Fruit fly (Drosophila melanogaster) whole organism, wandering third instar larva: Measurements from ENCODE around the gene CG15765.

Experiments
- Abd-B ChIP-seq: fragments of >200 bp; optimal IDR thresholded peaks from 2 replicates; lab custom pipeline; 2017; ENCODE audit warnings: missing biosample characterization, missing genetic modification characterization
- CG32264 ChIP-seq: fragments of 200-800 bp; sonication (Bioruptor generic); optimal IDR thresholded peaks from 2 replicates; lab custom pipeline; 2016; ENCODE audit warnings: missing biosample characterization, missing genetic modification characterization
- CG9705 ChIP-seq: fragments of 200-800 bp; sonication (Bioruptor generic); optimal IDR thresholded peaks from 2 replicates; lab custom pipeline; 2018; ENCODE audit warnings: missing biosample characterization, mild to moderate bottlenecking, missing genetic modification characterization
- CrebA ChIP-seq: fragments of 200-800 bp; sonication (Bioruptor generic); optimal IDR thresholded peaks from 2 replicates; lab custom pipeline; 2016; ENCODE audit warnings: missing biosample characterization, mild to moderate bottlenecking, missing genetic modification characterization, borderline replicate concordance
- Dfd ChIP-seq: fragments of >200 bp; optimal IDR thresholded peaks from 2 replicates; lab custom pipeline; 2017; ENCODE audit warnings: missing biosample characterization, missing genetic modification characterization
- Dif ChIP-seq: fragments of 200-275, 200-300 bp; sonication (Bioruptor generic); optimal IDR thresholded peaks from 2 replicates; lab custom pipeline; 2018; ENCODE audit warnings: missing biosample characterization, missing genetic modification characterization; ENCODE audit not compliant: partially characterized antibody
- GATAd ChIP-seq: sonication (Bioruptor generic); optimal IDR thresholded peaks from 2 replicates; lab custom pipeline; 2016; ENCODE audit warnings: missing biosample characterization, missing genetic modification characterization
- HLH106 ChIP-seq: fragments of 200-800 bp; optimal IDR thresholded peaks from 3 replicates; lab custom pipeline; 2019; ENCODE audit warnings: missing biosample characterization, mild to moderate bottlenecking, missing genetic modification characterization, moderate library complexity
- Hnf4 ChIP-seq: fragments of 200-800 bp; sonication (Bioruptor generic); optimal IDR thresholded peaks from 2 replicates; lab custom pipeline; 2016; ENCODE audit warnings: missing biosample characterization, mild to moderate bottlenecking, missing genetic modification characterization
- Hr78 ChIP-seq: fragments of >200 bp; optimal IDR thresholded peaks from 2 replicates; lab custom pipeline; 2017; ENCODE audit warnings: missing biosample characterization, missing genetic modification characterization
- Hr83 ChIP-seq: fragments of 200-300 bp; sonication (Bioruptor generic); optimal IDR thresholded peaks from 2 replicates; lab custom pipeline; 2016; ENCODE audit warnings: missing biosample characterization, mild to moderate bottlenecking, missing genetic modification characterization, moderate library complexity; ENCODE audit not compliant: poor library complexity, severe bottlenecking
- Jra ChIP-seq: sonication (Bioruptor generic); optimal IDR thresholded peaks from 2 replicates; lab custom pipeline; 2016; ENCODE audit warnings: missing biosample characterization, missing genetic modification characterization
- Mio ChIP-seq: sonication (Bioruptor generic); optimal IDR thresholded peaks from 2 replicates; lab custom pipeline; 2016; ENCODE audit warnings: missing biosample characterization, missing genetic modification characterization
- Myc ChIP-seq: fragments of >200 bp; optimal IDR thresholded peaks from 2 replicates; lab custom pipeline; 2017
- N ChIP-seq: fragments of >200 bp; optimal IDR thresholded peaks from 2 replicates; lab custom pipeline; 2018; ENCODE audit warnings: missing biosample characterization, missing external identifiers, missing genetic modification characterization
- OdsH ChIP-seq: fragments of 200-800 bp; sonication (Bioruptor generic); optimal IDR thresholded peaks from 2 replicates; lab custom pipeline; 2016; ENCODE audit warnings: missing biosample characterization, mild to moderate bottlenecking, missing genetic modification characterization
- Rel ChIP-seq, 2 experiments: fragments of 200-800 bp; sonication (Bioruptor generic) in 1 of 2; optimal IDR thresholded peaks; 2 replicates in 1 of 2; 3 replicates in 1 of 2; lab custom pipeline; 2016 to 2019; ENCODE audit warnings: mild to moderate bottlenecking in 2 of 2, missing biosample characterization in 2 of 2, missing genetic modification characterization in 2 of 2, moderate library complexity in 1 of 2
- Sp1 ChIP-seq: fragments of 200-800 bp; sonication (Bioruptor generic); optimal IDR thresholded peaks from 3 replicates; lab custom pipeline; 2019; ENCODE audit warnings: missing biosample characterization, mild to moderate bottlenecking, missing genetic modification characterization, moderate library complexity
- Vsx2 ChIP-seq: fragments of 200-300, 225-300 bp; sonication (Bioruptor generic); optimal IDR thresholded peaks from 2 replicates; lab custom pipeline; 2018; ENCODE audit warnings: missing biosample characterization, missing genetic modification characterization; ENCODE audit not compliant: partially characterized antibody
- br ChIP-seq: fragments of 200-800 bp; sonication (Bioruptor generic); optimal IDR thresholded peaks from 2 replicates; lab custom pipeline; 2016; ENCODE audit warnings: missing biosample characterization, missing genetic modification characterization
- brk ChIP-seq: fragments of 200-800 bp; sonication (Bioruptor generic); optimal IDR thresholded peaks from 2 replicates; lab custom pipeline; 2016; ENCODE audit warnings: missing biosample characterization, mild to moderate bottlenecking, missing genetic modification characterization
- dl ChIP-seq, 2 experiments: fragments of 175-275, 200-275 bp in 1 of 2; fragments of 200-275 bp in 1 of 2; sonication (Bioruptor generic); optimal IDR thresholded peaks; lab custom pipeline; 2018; ENCODE audit warnings: mild to moderate bottlenecking in 2 of 2, missing biosample characterization in 2 of 2, missing genetic modification characterization in 2 of 2, moderate library complexity in 2 of 2; ENCODE audit not compliant: partially characterized antibody in 2 of 2, insufficient read depth in 1 of 2
- dmrt93B ChIP-seq: fragments of 200-800 bp; sonication (Bioruptor generic); optimal IDR thresholded peaks from 2 replicates; lab custom pipeline; 2018; ENCODE audit warnings: missing biosample characterization, mild to moderate bottlenecking, missing genetic modification characterization
- dsf ChIP-seq: sonication (Bioruptor generic); optimal IDR thresholded peaks from 2 replicates; lab custom pipeline; 2016; ENCODE audit warnings: missing biosample characterization, missing genetic modification characterization, borderline replicate concordance
- foxo ChIP-seq, 2 experiments: fragments of 200-800 bp; sonication (Bioruptor generic); optimal IDR thresholded peaks; 2 replicates in 1 of 2; 3 replicates in 1 of 2; lab custom pipeline; 2016 to 2017; ENCODE audit warnings: missing biosample characterization in 2 of 2, missing genetic modification characterization in 2 of 2
- fru ChIP-seq: fragments of 200-800 bp; sonication (Bioruptor generic); optimal IDR thresholded peaks from 3 replicates; lab custom pipeline; 2016; ENCODE audit warnings: missing biosample characterization, mild to moderate bottlenecking, missing genetic modification characterization
- h ChIP-seq: fragments of 200-800 bp; sonication (Bioruptor generic); optimal IDR thresholded peaks from 3 replicates; lab custom pipeline; 2016; ENCODE audit warnings: missing biosample characterization, mild to moderate bottlenecking, missing genetic modification characterization
- lola ChIP-seq: fragments of >200 bp; optimal IDR thresholded peaks from 2 replicates; lab custom pipeline; 2017; ENCODE audit warnings: missing biosample characterization, missing genetic modification characterization
- pan ChIP-seq: fragments of >200 bp; optimal IDR thresholded peaks from 2 replicates; lab custom pipeline; 2017
- rgr ChIP-seq: fragments of 200-800 bp; sonication (Bioruptor generic); optimal IDR thresholded peaks from 3 replicates; lab custom pipeline; 2016; ENCODE audit warnings: missing biosample characterization, mild to moderate bottlenecking, missing genetic modification characterization
- sv ChIP-seq: fragments of 200-800 bp; sonication (Bioruptor generic); optimal IDR thresholded peaks from 3 replicates; lab custom pipeline; 2016; ENCODE audit warnings: missing biosample characterization, missing genetic modification characterization
- usp ChIP-seq: fragments of >200 bp; optimal IDR thresholded peaks from 2 replicates; lab custom pipeline; 2017; ENCODE audit warnings: missing biosample characterization, missing genetic modification characterization
- woc ChIP-seq: sonication (Bioruptor generic); optimal IDR thresholded peaks from 2 replicates; lab custom pipeline; 2016; ENCODE audit warnings: missing biosample characterization, mild to moderate bottlenecking, missing genetic modification characterization

CG15765 gene

DNA sequence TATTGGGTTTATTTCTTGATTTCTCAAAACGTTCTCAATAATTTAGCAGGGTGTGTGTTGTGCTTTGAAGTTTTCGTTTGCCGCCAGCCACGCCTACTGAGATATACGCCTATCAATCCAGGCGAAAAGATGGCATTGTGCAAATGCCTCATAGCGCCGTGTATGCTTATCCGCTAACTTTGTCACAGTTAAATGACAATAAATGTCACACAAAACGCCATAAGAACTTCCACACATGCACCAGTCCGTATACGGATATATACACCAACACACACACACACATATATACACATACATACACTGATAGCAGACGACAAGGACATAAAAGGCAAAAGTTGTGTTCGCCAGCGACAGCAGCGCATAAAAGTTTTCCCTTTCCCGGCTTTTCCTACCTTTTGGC lies 46.7 kb downstream of the CG15765 start, which contains the start of gene CG43137:
CG43137 (minus strand) TSS at position 101 of the 400 bp plus-strand sequence.
- no peak for TF ChIP-seq h (GFP tag; lab: Kevin White, UChicago)
- no peak for TF ChIP-seq OdsH (GFP tag; lab: Kevin White, UChicago)
- no peak for TF ChIP-seq CG32264
- TF ChIP-seq Myc (lab: Kevin White, UChicago): no peak
- TF ChIP-seq Hr78 (GFP tag; lab: Kevin White, UChicago): no peak
- TF ChIP-seq rgr (GFP tag; lab: Kevin White, UChicago): no peak
- no peak for TF ChIP-seq fru (GFP tag; lab: Kevin White, UChicago)
- no peak for TF ChIP-seq woc (GFP tag; lab: Kevin White, UChicago)
- no peak for TF ChIP-seq Mio (GFP tag; lab: Kevin White, UChicago)
- TF ChIP-seq brk (GFP tag; lab: Kevin White, UChicago): no peak
- TF ChIP-seq CrebA: no peak
- no peak for TF ChIP-seq Rel (GFP tag; optimal IDR thresholded peaks at IDR 0.05; lab: Kevin White, UChicago)
- TF ChIP-seq Rel (tag; optimal IDR thresholded peaks at IDR 0.05; lab: Kevin White, UChicago): no peak
- TF ChIP-seq dsf: no peak
- TF ChIP-seq N (GFP tag; lab: Kevin White, UChicago): no peak
- no peak for TF ChIP-seq dl (GFP tag; optimal IDR thresholded peaks at IDR 0.05; lab: Kevin White, UChicago; ENCODE audit: insufficient read depth in 1 of 2, partially characterized antibody in 2 of 2)
- TF ChIP-seq Sp1 (GFP tag; lab: Kevin White, UChicago): no peak
- TF ChIP-seq dmrt93B: no peak
- TF ChIP-seq Abd-B (GFP tag; lab: Kevin White, UChicago): no peak
- TF ChIP-seq Dif (GFP tag; lab: Kevin White, UChicago): no peak
- TF ChIP-seq Vsx2 (GFP tag; lab: Kevin White, UChicago): no peak

DNA sequence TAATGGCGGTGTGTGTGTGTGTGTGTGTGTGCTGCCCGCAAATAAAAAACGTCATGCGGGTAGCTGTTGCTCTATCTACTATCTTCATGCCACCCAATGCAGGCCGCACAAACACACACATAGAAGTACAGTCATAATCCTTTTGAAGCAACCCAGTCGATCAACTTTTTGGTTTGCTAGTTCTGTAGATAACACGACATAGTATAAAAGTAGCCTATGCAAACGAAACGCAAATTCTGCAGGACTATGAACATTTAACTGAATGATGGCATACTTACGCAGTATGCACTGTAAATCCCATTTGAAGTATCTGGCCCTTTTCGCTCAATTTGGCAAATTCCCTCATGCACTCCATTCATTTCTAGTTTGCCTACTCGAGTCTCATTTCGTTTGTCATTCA lies 47.7 kb downstream of the CG15765 start:
- TF ChIP-seq woc (GFP tag; lab: Kevin White, UChicago) (no peak), rgr (GFP tag; lab: Kevin White, UChicago) (no peak), CG32264 (no peak), CrebA (no peak), Jra (GFP tag; lab: Kevin White, UChicago) (no peak), fru (GFP tag; lab: Kevin White, UChicago) (no peak)

DNA sequence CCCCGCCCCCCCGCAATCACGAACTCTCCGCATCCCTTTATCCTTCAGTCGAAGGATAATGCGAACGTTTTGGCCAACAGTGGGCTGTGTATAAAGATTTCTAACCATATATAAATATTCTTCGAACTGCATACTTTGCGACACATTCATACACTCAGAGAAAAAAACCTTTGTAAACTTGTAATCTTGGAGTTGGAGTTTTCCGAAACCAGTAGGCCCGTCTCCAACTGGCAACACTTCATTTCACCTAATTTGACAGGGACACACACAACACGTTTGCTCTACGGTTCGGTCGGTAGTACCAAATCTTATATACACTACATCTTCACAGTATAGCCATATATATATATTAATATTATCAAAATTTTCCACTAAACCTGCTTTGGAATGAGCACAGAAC lies 50.4 kb downstream of the CG15765 start, which contains the start of gene CG15764:
CG15764 (plus strand) TSS at position 301 of the 400 bp plus-strand sequence.
- TF ChIP-seq Hr78 (GFP tag; lab: Kevin White, UChicago) (no peak), pan (lab: Kevin White, UChicago) (no peak)

DNA sequence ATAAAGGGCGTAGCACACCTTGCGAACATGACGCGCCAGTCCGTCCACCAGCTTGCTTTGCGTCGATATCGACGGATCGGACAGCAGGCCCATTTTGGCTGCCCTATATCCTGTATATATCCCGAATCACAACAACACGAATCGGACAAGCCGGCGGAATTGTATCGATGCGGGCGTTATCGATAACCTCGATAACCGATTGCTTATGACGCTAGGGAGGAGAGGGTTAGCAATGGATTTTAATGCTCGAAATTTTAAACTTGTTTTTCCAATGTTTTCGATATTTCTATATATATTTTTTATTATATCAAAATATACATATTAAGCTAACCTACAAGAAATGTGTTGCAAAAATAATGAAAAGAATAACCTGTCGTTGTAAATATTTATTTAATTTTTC lies 54.8 kb downstream of the CG15765 start, which contains the start of gene GAA1:
GAA1 (minus strand) TSS at position 194 of the 400 bp plus-strand sequence.
- TF ChIP-seq Hr83 (GFP tag; lab: Kevin White, UChicago) (no peak), fru (GFP tag; lab: Kevin White, UChicago) (no peak), HLH106 (tag; lab: Kevin White, UChicago) (peak; percentile 17), CrebA (no peak), brk (GFP tag; lab: Kevin White, UChicago) (no peak), foxo (GFP tag; optimal IDR thresholded peaks at IDR 0.05; lab: Kevin White, UChicago) (no peak)

DNA sequence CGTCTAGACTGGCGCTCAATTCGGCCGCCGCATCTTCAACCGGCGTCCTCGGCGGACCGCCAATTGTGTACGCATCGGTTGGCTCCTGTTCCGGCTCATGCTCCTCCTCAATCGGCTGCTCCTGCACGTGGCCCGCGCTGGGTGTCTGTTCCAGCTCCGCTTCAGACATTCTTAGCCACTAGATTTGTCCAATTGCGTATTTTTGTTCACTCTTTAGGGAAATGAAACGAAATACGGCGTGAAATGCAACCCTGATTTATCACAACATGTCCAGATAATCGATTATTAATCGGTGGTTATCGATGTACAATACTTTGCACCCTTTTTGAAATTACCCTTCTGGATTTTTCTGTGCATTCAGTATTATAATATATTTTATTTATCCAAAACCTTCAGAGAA lies 58.2 kb downstream of the CG15765 start, which contains the start of gene mof:
mof (minus strand) TSS at position 270 of the 400 bp plus-strand sequence.
- no peak for TF ChIP-seq brk (GFP tag; lab: Kevin White, UChicago)
- TF ChIP-seq sv: no peak
- TF ChIP-seq br (GFP tag; lab: Kevin White, UChicago): no peak
- no peak for TF ChIP-seq Jra (GFP tag; lab: Kevin White, UChicago)
- TF ChIP-seq lola (GFP tag; lab: Kevin White, UChicago): no peak
- no peak for TF ChIP-seq pan (lab: Kevin White, UChicago)
- no peak for TF ChIP-seq dmrt93B
- no peak for TF ChIP-seq rgr (GFP tag; lab: Kevin White, UChicago)
- TF ChIP-seq GATAd (GFP tag; lab: Kevin White, UChicago): no peak
- no peak for TF ChIP-seq Vsx2 (GFP tag; lab: Kevin White, UChicago)
- no peak for TF ChIP-seq CG9705 (GFP tag; lab: Kevin White, UChicago)
- no peak for TF ChIP-seq Dfd (GFP tag; lab: Kevin White, UChicago)
- no peak for TF ChIP-seq CG32264
- TF ChIP-seq foxo (GFP tag; optimal IDR thresholded peaks at IDR 0.05; lab: Kevin White, UChicago): no peak
- TF ChIP-seq Hr83 (GFP tag; lab: Kevin White, UChicago): no peak
- TF ChIP-seq Hnf4: no peak
- TF ChIP-seq usp: no peak
